Worm (Caenorhabditis elegans): ENCODE data around the gene atgp-2.

Gene atgp-2

ce11 chrII:14635179-14635578 lies 8.7 kb downstream of the atgp-2 start (continued):
- TF ChIP-seq mab-9 (GFP tag; IDR thresholded peaks at IDR 0.05) (no peak), unc-62 (GFP tag; optimal IDR thresholded peaks at IDR 0.05) (no peak), C16A3.4 (tag; optimal IDR thresholded peaks at IDR 0.05) (peak; percentile 38)

ce11 chrII:14634042-14634441 lies 9.8 kb downstream of the atgp-2 start:
- TF ChIP-seq C04F5.9 (tag; optimal IDR thresholded peaks at IDR 0.05) (no peak), pag-3 (tag; optimal IDR thresholded peaks at IDR 0.05; ENCODE audit: borderline replicate concordance, insufficient read depth) (no peak), unc-30 (tag; optimal IDR thresholded peaks at IDR 0.05) (no peak), lin-15B (tag; optimal IDR thresholded peaks at IDR 0.05) (no peak), elt-2 (tag; optimal IDR thresholded peaks at IDR 0.05) (no peak)

ce11 chrII:14632823-14633222 lies 11.1 kb downstream of the atgp-2 start, which contains the start of gene C38C6.3:
TSS of gene C38C6.3 (plus strand) at chrII:14633123.
- TF ChIP-seq unc-30 (tag; optimal IDR thresholded peaks at IDR 0.05) (no peak), fos-1 (tag; optimal IDR thresholded peaks at IDR 0.05) (no peak), Y116A8C.19 (tag; optimal IDR thresholded peaks at IDR 0.05; ENCODE audit: borderline replicate concordance) (no peak), ceh-90 (tag; optimal IDR thresholded peaks at IDR 0.05) (no peak), elt-2 (tag; optimal IDR thresholded peaks at IDR 0.05) (no peak), isw-1 (GFP tag; IDR thresholded peaks at IDR 0.05) (no peak), ets-5 (GFP tag; IDR thresholded peaks at IDR 0.05) (no peak), nhr-19 (GFP tag; conservative IDR thresholded peaks at IDR 0.05) (no peak), skn-1 (tag; optimal IDR thresholded peaks at IDR 0.05) (no peak), sptf-1 (tag; optimal IDR thresholded peaks at IDR 0.05) (no peak), fkh-4 (tag; optimal IDR thresholded peaks at IDR 0.05; ENCODE audit: borderline replicate concordance) (no peak), sox-4 (tag; optimal IDR thresholded peaks at IDR 0.05) (no peak), nhr-28 (tag; optimal IDR thresholded peaks at IDR 0.05) (no peak), zag-1 (tag; optimal IDR thresholded peaks at IDR 0.05) (no peak), fkh-8 (tag; optimal IDR thresholded peaks at IDR 0.05) (no peak), pag-3 (tag; optimal IDR thresholded peaks at IDR 0.05; ENCODE audit: borderline replicate concordance, insufficient read depth) (no peak), sup-37 (GFP tag; optimal IDR thresholded peaks at IDR 0.05) (no peak), C34B4.2 (tag; optimal IDR thresholded peaks at IDR 0.05) (no peak)

- TF ChIP-seq Y116A8C.19 (tag; optimal IDR thresholded peaks at IDR 0.05; ENCODE audit: borderline replicate concordance) (no peak), grh-1 (GFP tag; IDR thresholded peaks at IDR 0.05) (no peak), C34B4.2 (tag; optimal IDR thresholded peaks at IDR 0.05) (no peak), elt-2 (tag; optimal IDR thresholded peaks at IDR 0.05) (no peak), nhr-85 (tag) (no peak), fos-1 (tag; optimal IDR thresholded peaks at IDR 0.05) (no peak), F16B12.6 (tag; optimal IDR thresholded peaks at IDR 0.05) (no peak), ama-1 (optimal IDR thresholded peaks at IDR 0.05) (no peak), nhr-19 (GFP tag; conservative IDR thresholded peaks at IDR 0.05) (no peak), egl-27 (tag; optimal IDR thresholded peaks at IDR 0.05) (no peak), nhr-237 (tag; optimal IDR thresholded peaks at IDR 0.05) (no peak), snpc-4 (tag; optimal IDR thresholded peaks at IDR 0.05) (no peak)
Observed at ce11 chrII:14627330-14627729, 16.6 kb downstream of the atgp-2 start, which contains the start of gene tag-297. TSS of gene tag-297 (plus strand) at chrII:14627630.

- TF ChIP-seq blmp-1 (tag; optimal IDR thresholded peaks at IDR 0.05), result peak; percentile 97
- no peak for TF ChIP-seq nhr-84 (tag; optimal IDR thresholded peaks at IDR 0.05)
- no peak for TF ChIP-seq mep-1 (tag; optimal IDR thresholded peaks at IDR 0.05)
- TF ChIP-seq unc-86 (tag; optimal IDR thresholded peaks at IDR 0.05), result no peak
Observed at ce11 chrII:14626883-14627282, 17.0 kb downstream of the atgp-2 start.

ce11 chrII:14622758-14623157 lies 21.1 kb downstream of the atgp-2 start, which contains the start of gene mltn-10:
TSS of gene mltn-10 (plus strand) at chrII:14623058.
- TF ChIP-seq F16B12.6 (tag; optimal IDR thresholded peaks at IDR 0.05) (no peak), ces-1 (GFP tag; optimal IDR thresholded peaks at IDR 0.05) (no peak)
